Fruit fly (Drosophila melanogaster): ENCODE measurements around the gene TwdlE.
"Not testable (repeated sequence)": the region's sequence is repeated elsewhere in the genome, so short reads cannot be mapped to it uniquely, and the experiment has no call there.

TwdlE gene

dm6 chr2L:7856380-7857127, 4.1 kb downstream of the TwdlE start, which contains the start of gene lectin-28C:
TSS of gene lectin-28C (plus strand) at chr2L:7857077.
- TF ChIP-seq ttk, h, psq (optimal IDR thresholded peaks at IDR 0.05): not testable (repeated sequence)

dm6 chr2L:7855108-7855507, 5.5 kb downstream of the TwdlE start, which contains the start of gene CG14535:
TSS of gene CG14535 (minus strand) at chr2L:7855475.
- TF ChIP-seq Myc (optimal IDR thresholded peaks at IDR 0.05): no peak
- TF ChIP-seq insv (optimal IDR thresholded peaks at IDR 0.05): no peak
- no peak for TF ChIP-seq h (optimal IDR thresholded peaks at IDR 0.05)
- no peak for TF ChIP-seq psq (optimal IDR thresholded peaks at IDR 0.05)

DNA sequence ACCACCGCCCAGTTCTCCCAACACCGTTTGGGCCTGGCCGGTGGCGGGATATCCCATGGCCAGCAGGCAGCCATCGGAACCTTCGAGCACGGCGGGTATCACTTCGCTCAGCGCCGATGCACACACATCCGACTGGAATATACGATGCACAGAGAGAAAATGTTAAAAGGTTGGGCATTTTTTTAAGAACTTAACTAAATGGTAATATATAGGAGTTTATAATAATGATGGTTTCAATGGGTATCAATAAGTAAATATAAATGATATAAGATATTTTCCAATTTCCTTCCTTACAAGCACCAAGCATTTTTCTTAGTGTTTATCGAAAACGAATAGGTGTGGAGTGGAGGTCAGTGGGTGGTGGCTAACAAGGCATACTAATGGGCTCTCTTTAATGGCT, 9.0 kb downstream of the TwdlE start:
- TF ChIP-seq psq (optimal IDR thresholded peaks at IDR 0.05): no peak
- no peak for TF ChIP-seq insv (optimal IDR thresholded peaks at IDR 0.05)
- TF ChIP-seq h (optimal IDR thresholded peaks at IDR 0.05): no peak
- no peak for TF ChIP-seq Sin3A (optimal IDR thresholded peaks at IDR 0.05)
- no peak for TF ChIP-seq Myc (optimal IDR thresholded peaks at IDR 0.05)
- TF ChIP-seq ttk (optimal IDR thresholded peaks at IDR 0.05): no peak

dm6 chr2L:7850406-7850805, 10.2 kb downstream of the TwdlE start:
- no peak for TF ChIP-seq ttk (optimal IDR thresholded peaks at IDR 0.05)
- no peak for TF ChIP-seq psq (optimal IDR thresholded peaks at IDR 0.05)
- no peak for TF ChIP-seq insv (optimal IDR thresholded peaks at IDR 0.05)

dm6 chr2L:7849472-7849871, 11.2 kb downstream of the TwdlE start:
- TF ChIP-seq psq (optimal IDR thresholded peaks at IDR 0.05): no peak
- TF ChIP-seq Myc (optimal IDR thresholded peaks at IDR 0.05): no peak
- TF ChIP-seq h (optimal IDR thresholded peaks at IDR 0.05): no peak
- TF ChIP-seq Sin3A (optimal IDR thresholded peaks at IDR 0.05): no peak
- TF ChIP-seq ttk (optimal IDR thresholded peaks at IDR 0.05): no peak
- TF ChIP-seq insv (optimal IDR thresholded peaks at IDR 0.05): no peak

dm6 chr2L:7841244-7841643, 19.4 kb downstream of the TwdlE start:
- no peak for TF ChIP-seq h (optimal IDR thresholded peaks at IDR 0.05)

- no peak for TF ChIP-seq Myc (optimal IDR thresholded peaks at IDR 0.05)
- TF ChIP-seq Sin3A (optimal IDR thresholded peaks at IDR 0.05): no peak
- TF ChIP-seq h (optimal IDR thresholded peaks at IDR 0.05): no peak
- no peak for TF ChIP-seq insv (optimal IDR thresholded peaks at IDR 0.05)
- TF ChIP-seq ttk (optimal IDR thresholded peaks at IDR 0.05): no peak
- TF ChIP-seq psq (optimal IDR thresholded peaks at IDR 0.05): no peak
Measured at dm6 chr2L:7840152-7840551, 20.5 kb downstream of the TwdlE start, which contains the start of gene CG14537. TSS of gene CG14537 (plus strand) at chr2L:7840452.

DNA sequence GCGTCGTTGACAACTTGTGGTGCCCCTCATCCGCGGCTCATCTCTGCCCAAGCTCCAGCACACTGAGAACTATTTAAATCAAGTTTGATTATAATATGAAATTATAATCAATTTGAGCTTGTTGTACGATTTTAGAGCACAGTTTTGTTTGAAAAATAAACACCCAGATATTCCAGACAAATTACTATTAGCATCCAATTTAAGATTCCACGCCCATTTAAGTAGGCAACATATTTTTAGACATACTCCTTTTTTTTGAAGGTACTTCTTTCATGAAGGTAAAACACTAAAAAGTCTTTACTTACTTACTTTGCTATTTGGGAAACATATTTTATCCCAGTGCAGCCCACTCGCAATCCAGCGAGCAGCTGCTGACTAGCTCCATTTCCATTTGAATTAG, 22.6 kb downstream of the TwdlE start:
- TF ChIP-seq ttk (optimal IDR thresholded peaks at IDR 0.05) (no peak), psq (optimal IDR thresholded peaks at IDR 0.05) (no peak), insv (optimal IDR thresholded peaks at IDR 0.05) (no peak), Myc (optimal IDR thresholded peaks at IDR 0.05) (no peak), Sin3A (optimal IDR thresholded peaks at IDR 0.05) (no peak)

DNA sequence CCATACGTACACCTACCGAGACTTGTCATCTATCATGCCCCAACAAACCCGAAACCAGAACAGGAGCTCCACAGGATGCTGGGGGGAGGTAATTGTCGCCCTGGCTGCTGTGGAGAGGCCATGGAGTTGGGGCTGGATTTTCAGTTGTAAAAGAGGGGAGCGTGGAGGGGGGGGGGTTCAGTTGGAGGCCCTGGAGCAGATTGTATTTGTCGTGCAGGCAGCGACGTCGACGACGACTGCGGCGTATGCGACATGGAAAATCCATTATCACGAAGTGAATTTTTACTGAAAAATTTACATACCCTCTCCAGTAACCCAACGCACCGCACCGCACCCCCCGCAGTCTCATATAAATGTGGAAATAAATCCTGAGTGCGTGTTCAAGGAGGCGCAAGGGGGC, 27.0 kb downstream of the TwdlE start:
- no peak for TF ChIP-seq psq (optimal IDR thresholded peaks at IDR 0.05)
- TF ChIP-seq h (optimal IDR thresholded peaks at IDR 0.05): no peak
- no peak for TF ChIP-seq Myc (optimal IDR thresholded peaks at IDR 0.05)
- no peak for TF ChIP-seq ttk (optimal IDR thresholded peaks at IDR 0.05)

- TF ChIP-seq insv (optimal IDR thresholded peaks at IDR 0.05) (no peak), Myc (optimal IDR thresholded peaks at IDR 0.05) (no peak), h (optimal IDR thresholded peaks at IDR 0.05) (no peak), Sin3A (optimal IDR thresholded peaks at IDR 0.05) (no peak), ttk (optimal IDR thresholded peaks at IDR 0.05) (no peak), psq (optimal IDR thresholded peaks at IDR 0.05) (no peak)
Measured at dm6 chr2L:7833238-7833637, 27.4 kb downstream of the TwdlE start.

dm6 chr2L:7828901-7829300, 31.7 kb downstream of the TwdlE start:
- TF ChIP-seq psq (optimal IDR thresholded peaks at IDR 0.05) (no peak), Myc (optimal IDR thresholded peaks at IDR 0.05) (no peak)

DNA sequence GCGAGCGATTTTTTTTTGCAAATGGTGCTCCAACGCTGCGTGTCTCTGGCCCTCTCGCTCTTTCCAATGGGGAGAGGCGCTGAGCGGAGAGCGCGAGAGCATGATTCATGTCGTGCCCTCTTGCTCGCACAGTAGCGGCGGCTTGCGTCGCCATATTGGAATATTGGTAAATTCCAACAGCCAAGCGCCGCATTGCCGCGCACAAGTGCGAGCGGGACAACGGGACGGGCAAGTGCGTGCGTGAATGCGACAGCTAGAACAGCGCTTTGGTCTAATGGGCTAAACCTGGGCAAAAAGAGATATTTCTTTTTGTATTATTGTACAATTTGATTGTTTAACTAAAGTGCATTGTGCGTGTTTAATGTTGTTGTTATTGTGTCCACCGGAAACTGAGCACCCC, 32.4 kb downstream of the TwdlE start:
- TF ChIP-seq Myc (optimal IDR thresholded peaks at IDR 0.05): no peak
- TF ChIP-seq psq (optimal IDR thresholded peaks at IDR 0.05): no peak
- TF ChIP-seq h (optimal IDR thresholded peaks at IDR 0.05): no peak
- TF ChIP-seq insv (optimal IDR thresholded peaks at IDR 0.05): no peak

DNA sequence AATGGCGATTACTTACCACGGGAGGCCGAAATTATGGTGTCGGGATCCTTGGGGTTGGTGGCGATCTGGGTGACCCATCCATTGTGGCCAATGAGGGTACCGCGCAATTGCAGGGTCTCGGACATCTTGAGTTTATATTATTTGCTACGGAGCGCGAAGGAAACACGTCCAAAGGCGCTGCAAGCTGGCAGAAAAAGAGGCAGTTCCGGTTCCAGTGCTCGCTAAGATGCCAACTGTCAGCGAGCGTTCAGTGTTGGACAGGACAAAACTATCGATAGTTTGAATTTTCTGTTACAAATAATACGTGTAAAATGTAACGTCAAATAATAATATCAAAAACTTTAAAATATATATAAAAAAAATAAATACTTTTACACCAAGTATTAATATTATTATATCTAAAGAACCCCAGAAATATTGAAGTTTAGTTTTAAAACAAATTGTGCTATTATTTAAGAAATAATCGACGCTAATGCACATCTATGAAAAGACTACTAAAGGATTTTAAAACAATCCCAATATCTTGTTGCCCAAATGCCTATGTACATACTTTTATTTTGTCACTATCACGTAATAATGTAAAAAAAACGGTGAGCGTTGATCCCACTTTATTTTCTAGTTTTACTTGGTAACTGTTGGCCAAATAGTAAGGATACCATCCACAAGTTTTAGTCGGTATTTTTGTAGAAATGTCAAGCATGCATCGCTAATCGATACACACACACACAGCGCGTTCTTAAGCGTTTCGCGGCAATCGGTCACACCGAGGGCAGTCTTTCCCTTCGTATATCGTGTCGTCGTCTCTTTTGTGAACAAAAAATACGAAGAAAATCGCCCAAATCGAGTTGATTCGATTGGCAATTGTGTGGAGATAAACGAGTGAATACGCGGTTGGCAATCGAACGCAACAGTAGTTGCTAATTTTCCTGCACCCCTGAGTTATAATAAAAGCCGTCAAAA, 33.3 kb downstream of the TwdlE start, which contains the start of the genes Rack1 and mts:
Gene Rack1, minus strand, starts transcription at position 271 of the 960 bp plus-strand sequence.
Gene mts, plus strand, starts transcription at position 606 of the 960 bp plus-strand sequence.
- TF ChIP-seq Sin3A (optimal IDR thresholded peaks at IDR 0.05): no peak
- no peak for TF ChIP-seq h (optimal IDR thresholded peaks at IDR 0.05)
- no peak for TF ChIP-seq Myc (optimal IDR thresholded peaks at IDR 0.05)
- TF ChIP-seq psq (optimal IDR thresholded peaks at IDR 0.05): no peak
- TF ChIP-seq ttk (optimal IDR thresholded peaks at IDR 0.05): no peak
- no peak for TF ChIP-seq insv (optimal IDR thresholded peaks at IDR 0.05)

Measured in Kc167 (cell line).